Worm (Caenorhabditis elegans) whole organism, L2 larva: ENCODE results near the gene F10E9.10.

ENCODE experiments used
- elt-1 ChIP-seq: fragments of 150-350 bp; optimal IDR thresholded peaks from 2 replicates; lab custom pipeline; 2014; ENCODE audit warnings: missing biosample characterization, missing genetic modification characterization
- elt-3 ChIP-seq: sonication (generic microtip); optimal IDR thresholded peaks from 2 replicates; lab custom pipeline; 2017; ENCODE audit warnings: missing biosample characterization, missing genetic modification characterization
- fos-1 ChIP-seq: fragments of 150-350 bp; optimal IDR thresholded peaks from 2 replicates; lab custom pipeline; 2014; ENCODE audit warnings: missing biosample characterization, missing genetic modification characterization
- nhr-21 ChIP-seq: fragments of 150-350 bp; optimal IDR thresholded peaks from 2 replicates; lab custom pipeline; 2014; ENCODE audit warnings: missing biosample characterization, missing genetic modification characterization
- nhr-237 ChIP-seq: fragments of 150-350 bp; optimal IDR thresholded peaks from 2 replicates; lab custom pipeline; 2014; ENCODE audit warnings: missing biosample characterization, missing genetic modification characterization
- nhr-6 ChIP-seq: fragments of 150-350 bp; optimal IDR thresholded peaks from 2 replicates; lab custom pipeline; 2014; ENCODE audit warnings: missing biosample characterization, missing genetic modification characterization
- unc-55 ChIP-seq: fragments of 150-350 bp; sonication (generic microtip); optimal IDR thresholded peaks from 3 replicates; lab custom pipeline; 2014; ENCODE audit warnings: missing biosample characterization, missing genetic modification reagents, missing genetic modification characterization

DNA sequence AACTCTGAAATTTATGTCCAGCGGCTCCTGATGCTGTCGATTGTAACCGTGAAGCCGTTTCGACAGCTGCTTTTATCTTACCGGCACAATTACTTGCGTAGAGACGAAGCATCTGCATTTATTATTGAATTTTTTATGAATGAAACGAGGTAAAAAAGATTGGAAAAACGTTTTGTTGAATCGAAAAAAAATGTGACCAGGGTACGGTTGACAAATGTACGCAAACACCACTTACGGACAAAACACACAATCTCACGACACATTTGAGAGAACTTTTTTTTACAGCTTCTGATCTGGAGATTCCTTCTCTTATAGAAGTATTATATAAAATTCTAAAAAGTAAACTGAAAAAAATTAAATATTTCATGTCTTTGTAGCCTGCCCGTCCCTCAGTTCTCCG is 11.7 kb upstream of the F10E9.10 start, which contains the start of the genes mrps-18A and ZC262.2:
- TF ChIP-seq nhr-6 (tag; lab: Kevin White, UChicago) = no peak
- no peak for TF ChIP-seq nhr-21
- TF ChIP-seq elt-1 = no peak
- no peak for TF ChIP-seq nhr-237 (tag; lab: Kevin White, UChicago)
- TF ChIP-seq unc-55 = no peak
- TF ChIP-seq fos-1 (tag; lab: Kevin White, UChicago) = no peak
- no peak for TF ChIP-seq elt-3 (tag; lab: Kevin White, UChicago)
